Fruit fly (Drosophila melanogaster) whole organism, wandering third instar larva: ENCODE data around the gene CG14115.

Source experiments
- Abd-B ChIP-seq: fragments of >200 bp; optimal IDR thresholded peaks from 2 replicates; lab custom pipeline; 2017; ENCODE audit warnings: missing biosample characterization, missing genetic modification characterization
- CG32264 ChIP-seq: fragments of 200-800 bp; sonication (Bioruptor generic); optimal IDR thresholded peaks from 2 replicates; lab custom pipeline; 2016; ENCODE audit warnings: missing biosample characterization, missing genetic modification characterization
- CG9705 ChIP-seq: fragments of 200-800 bp; sonication (Bioruptor generic); optimal IDR thresholded peaks from 2 replicates; lab custom pipeline; 2018; ENCODE audit warnings: missing biosample characterization, mild to moderate bottlenecking, missing genetic modification characterization
- CrebA ChIP-seq: fragments of 200-800 bp; sonication (Bioruptor generic); optimal IDR thresholded peaks from 2 replicates; lab custom pipeline; 2016; ENCODE audit warnings: missing biosample characterization, mild to moderate bottlenecking, missing genetic modification characterization, borderline replicate concordance
- Dfd ChIP-seq: fragments of >200 bp; optimal IDR thresholded peaks from 2 replicates; lab custom pipeline; 2017; ENCODE audit warnings: missing biosample characterization, missing genetic modification characterization
- Dif ChIP-seq: fragments of 200-275, 200-300 bp; sonication (Bioruptor generic); optimal IDR thresholded peaks from 2 replicates; lab custom pipeline; 2018; ENCODE audit warnings: missing biosample characterization, missing genetic modification characterization; ENCODE audit not compliant: partially characterized antibody
- GATAd ChIP-seq: sonication (Bioruptor generic); optimal IDR thresholded peaks from 2 replicates; lab custom pipeline; 2016; ENCODE audit warnings: missing biosample characterization, missing genetic modification characterization
- HLH106 ChIP-seq: fragments of 200-800 bp; optimal IDR thresholded peaks from 3 replicates; lab custom pipeline; 2019; ENCODE audit warnings: missing biosample characterization, mild to moderate bottlenecking, missing genetic modification characterization, moderate library complexity
- Hnf4 ChIP-seq: fragments of 200-800 bp; sonication (Bioruptor generic); optimal IDR thresholded peaks from 2 replicates; lab custom pipeline; 2016; ENCODE audit warnings: missing biosample characterization, mild to moderate bottlenecking, missing genetic modification characterization
- Hr78 ChIP-seq: fragments of >200 bp; optimal IDR thresholded peaks from 2 replicates; lab custom pipeline; 2017; ENCODE audit warnings: missing biosample characterization, missing genetic modification characterization
- Hr83 ChIP-seq: fragments of 200-300 bp; sonication (Bioruptor generic); optimal IDR thresholded peaks from 2 replicates; lab custom pipeline; 2016; ENCODE audit warnings: missing biosample characterization, mild to moderate bottlenecking, missing genetic modification characterization, moderate library complexity; ENCODE audit not compliant: poor library complexity, severe bottlenecking
- Jra ChIP-seq: sonication (Bioruptor generic); optimal IDR thresholded peaks from 2 replicates; lab custom pipeline; 2016; ENCODE audit warnings: missing biosample characterization, missing genetic modification characterization
- Mio ChIP-seq: sonication (Bioruptor generic); optimal IDR thresholded peaks from 2 replicates; lab custom pipeline; 2016; ENCODE audit warnings: missing biosample characterization, missing genetic modification characterization
- Myc ChIP-seq: fragments of >200 bp; optimal IDR thresholded peaks from 2 replicates; lab custom pipeline; 2017
- N ChIP-seq: fragments of >200 bp; optimal IDR thresholded peaks from 2 replicates; lab custom pipeline; 2018; ENCODE audit warnings: missing biosample characterization, missing external identifiers, missing genetic modification characterization
- OdsH ChIP-seq: fragments of 200-800 bp; sonication (Bioruptor generic); optimal IDR thresholded peaks from 2 replicates; lab custom pipeline; 2016; ENCODE audit warnings: missing biosample characterization, mild to moderate bottlenecking, missing genetic modification characterization
- Rel ChIP-seq, 2 experiments: fragments of 200-800 bp; sonication (Bioruptor generic) in 1 of 2; optimal IDR thresholded peaks; 2 replicates in 1 of 2; 3 replicates in 1 of 2; lab custom pipeline; 2016 to 2019; ENCODE audit warnings: mild to moderate bottlenecking in 2 of 2, missing biosample characterization in 2 of 2, missing genetic modification characterization in 2 of 2, moderate library complexity in 1 of 2
- Sp1 ChIP-seq: fragments of 200-800 bp; sonication (Bioruptor generic); optimal IDR thresholded peaks from 3 replicates; lab custom pipeline; 2019; ENCODE audit warnings: missing biosample characterization, mild to moderate bottlenecking, missing genetic modification characterization, moderate library complexity
- Vsx2 ChIP-seq: fragments of 200-300, 225-300 bp; sonication (Bioruptor generic); optimal IDR thresholded peaks from 2 replicates; lab custom pipeline; 2018; ENCODE audit warnings: missing biosample characterization, missing genetic modification characterization; ENCODE audit not compliant: partially characterized antibody
- br ChIP-seq: fragments of 200-800 bp; sonication (Bioruptor generic); optimal IDR thresholded peaks from 2 replicates; lab custom pipeline; 2016; ENCODE audit warnings: missing biosample characterization, missing genetic modification characterization
- brk ChIP-seq: fragments of 200-800 bp; sonication (Bioruptor generic); optimal IDR thresholded peaks from 2 replicates; lab custom pipeline; 2016; ENCODE audit warnings: missing biosample characterization, mild to moderate bottlenecking, missing genetic modification characterization
- dl ChIP-seq, 2 experiments: fragments of 175-275, 200-275 bp in 1 of 2; fragments of 200-275 bp in 1 of 2; sonication (Bioruptor generic); optimal IDR thresholded peaks; lab custom pipeline; 2018; ENCODE audit warnings: mild to moderate bottlenecking in 2 of 2, missing biosample characterization in 2 of 2, missing genetic modification characterization in 2 of 2, moderate library complexity in 2 of 2; ENCODE audit not compliant: partially characterized antibody in 2 of 2, insufficient read depth in 1 of 2
- dmrt93B ChIP-seq: fragments of 200-800 bp; sonication (Bioruptor generic); optimal IDR thresholded peaks from 2 replicates; lab custom pipeline; 2018; ENCODE audit warnings: missing biosample characterization, mild to moderate bottlenecking, missing genetic modification characterization
- dsf ChIP-seq: sonication (Bioruptor generic); optimal IDR thresholded peaks from 2 replicates; lab custom pipeline; 2016; ENCODE audit warnings: missing biosample characterization, missing genetic modification characterization, borderline replicate concordance
- ey ChIP-seq: fragments of 200-800 bp; sonication (Bioruptor generic); optimal IDR thresholded peaks from 2 replicates; lab custom pipeline; 2016; ENCODE audit warnings: missing biosample characterization, missing genetic modification characterization
- foxo ChIP-seq, 2 experiments: fragments of 200-800 bp; sonication (Bioruptor generic); optimal IDR thresholded peaks; 2 replicates in 1 of 2; 3 replicates in 1 of 2; lab custom pipeline; 2016 to 2017; ENCODE audit warnings: missing biosample characterization in 2 of 2, missing genetic modification characterization in 2 of 2
- fru ChIP-seq: fragments of 200-800 bp; sonication (Bioruptor generic); optimal IDR thresholded peaks from 3 replicates; lab custom pipeline; 2016; ENCODE audit warnings: missing biosample characterization, mild to moderate bottlenecking, missing genetic modification characterization
- h ChIP-seq: fragments of 200-800 bp; sonication (Bioruptor generic); optimal IDR thresholded peaks from 3 replicates; lab custom pipeline; 2016; ENCODE audit warnings: missing biosample characterization, mild to moderate bottlenecking, missing genetic modification characterization
- jim ChIP-seq: fragments of 175-275, 200-325 bp; sonication (Bioruptor generic); optimal IDR thresholded peaks from 2 replicates; lab custom pipeline; 2016; ENCODE audit warnings: missing biosample characterization, mild to moderate bottlenecking, missing genetic modification characterization
- lola ChIP-seq: fragments of >200 bp; optimal IDR thresholded peaks from 2 replicates; lab custom pipeline; 2017; ENCODE audit warnings: missing biosample characterization, missing genetic modification characterization
- pan ChIP-seq: fragments of >200 bp; optimal IDR thresholded peaks from 2 replicates; lab custom pipeline; 2017
- psq ChIP-seq: fragments of 200-800 bp; sonication (Bioruptor generic); optimal IDR thresholded peaks from 3 replicates; lab custom pipeline; 2017; ENCODE audit warnings: missing biosample characterization, mild to moderate bottlenecking, missing genetic modification characterization, moderate library complexity
- rgr ChIP-seq: fragments of 200-800 bp; sonication (Bioruptor generic); optimal IDR thresholded peaks from 3 replicates; lab custom pipeline; 2016; ENCODE audit warnings: missing biosample characterization, mild to moderate bottlenecking, missing genetic modification characterization
- sage ChIP-seq: fragments of 200-800 bp; sonication (Bioruptor generic); optimal IDR thresholded peaks from 2 replicates; lab custom pipeline; 2016; ENCODE audit warnings: missing biosample characterization, mild to moderate bottlenecking, missing genetic modification characterization
- sv ChIP-seq: fragments of 200-800 bp; sonication (Bioruptor generic); optimal IDR thresholded peaks from 3 replicates; lab custom pipeline; 2016; ENCODE audit warnings: missing biosample characterization, missing genetic modification characterization
- tai ChIP-seq: sonication (Bioruptor generic); optimal IDR thresholded peaks from 2 replicates; lab custom pipeline; 2016; ENCODE audit warnings: missing biosample characterization, missing genetic modification characterization
- usp ChIP-seq: fragments of >200 bp; optimal IDR thresholded peaks from 2 replicates; lab custom pipeline; 2017; ENCODE audit warnings: missing biosample characterization, missing genetic modification characterization
- woc ChIP-seq: sonication (Bioruptor generic); optimal IDR thresholded peaks from 2 replicates; lab custom pipeline; 2016; ENCODE audit warnings: missing biosample characterization, mild to moderate bottlenecking, missing genetic modification characterization

The CG14115 gene

DNA sequence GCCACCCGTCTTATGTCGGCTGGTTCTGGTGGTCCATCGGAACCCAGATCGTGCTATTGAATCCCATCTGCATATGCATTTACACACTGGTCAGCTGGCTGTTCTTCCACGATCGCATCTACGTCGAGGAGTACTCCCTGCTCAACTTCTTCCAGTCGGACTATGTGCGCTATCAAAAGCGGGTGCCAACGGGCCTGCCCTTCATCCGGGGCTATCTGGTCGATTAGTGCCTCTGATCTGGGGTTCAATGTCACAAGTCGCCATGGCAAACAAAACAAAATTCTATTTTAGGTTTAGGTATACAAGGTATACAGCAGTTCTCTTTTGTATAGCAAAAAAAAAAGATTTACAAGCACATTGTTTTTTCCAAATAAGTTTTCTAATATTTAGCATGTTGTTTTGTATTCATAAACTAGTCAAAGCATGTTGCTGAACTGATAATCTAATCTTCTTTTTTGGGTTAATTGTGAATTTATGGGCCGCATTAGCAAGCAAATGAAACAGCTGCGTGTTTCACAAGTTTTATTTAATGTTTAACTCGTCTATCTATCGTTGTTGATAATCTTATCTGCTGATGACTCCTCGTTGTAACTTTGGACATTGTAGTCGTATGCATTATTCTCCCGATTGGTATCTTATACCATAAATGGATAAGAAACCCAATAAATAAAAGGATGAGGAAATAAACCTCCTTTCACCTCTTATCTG is 41.8 kb downstream of the CG14115 start:
- TF ChIP-seq tai (GFP tag; lab: Kevin White, UChicago) (peak; percentile 35), pan (no peak)

DNA sequence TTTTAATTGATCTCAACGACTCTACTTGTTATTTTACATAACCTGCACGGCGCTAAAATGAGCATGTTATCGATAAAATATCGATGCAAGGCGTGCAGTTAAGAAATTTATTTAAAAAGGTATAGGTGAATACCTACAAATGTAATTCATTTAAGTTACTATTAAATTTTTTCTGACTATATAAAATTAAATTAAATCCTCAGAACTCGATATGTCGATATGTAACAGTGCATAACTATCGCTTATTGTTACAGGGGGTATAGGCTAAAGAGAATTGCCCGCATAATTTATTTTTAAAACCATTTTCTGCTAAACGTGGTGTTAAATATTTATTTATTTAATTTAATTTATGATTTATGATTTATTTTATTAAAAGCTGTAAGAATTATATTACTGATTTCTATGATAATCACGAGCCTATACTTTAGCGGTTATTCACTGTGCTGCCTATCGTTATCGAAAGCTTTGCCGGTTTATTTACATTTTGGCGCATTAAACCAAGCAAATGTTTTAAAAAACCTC is 43.4 kb downstream of the CG14115 start, which contains the start of the genes mRpL20 and Icmt:
TSS of gene mRpL20 (minus strand) at position 65 of the 522 bp plus-strand sequence.
TSS of gene Icmt (plus strand) at position 464 of the 522 bp plus-strand sequence.
- peak; percentile 72 for TF ChIP-seq woc (GFP tag; lab: Kevin White, UChicago)
- peak; percentile 76 for TF ChIP-seq sage (GFP tag; lab: Kevin White, UChicago)
- peak; percentile 97 for TF ChIP-seq HLH106 (tag; lab: Kevin White, UChicago)
- TF ChIP-seq Dfd: peak; percentile 79
- peak; percentile 51 for TF ChIP-seq GATAd
- TF ChIP-seq dmrt93B (GFP tag; lab: Kevin White, UChicago): peak; percentile 77
- TF ChIP-seq OdsH (GFP tag; lab: Kevin White, UChicago): peak; percentile 93
- TF ChIP-seq Dif (GFP tag; lab: Kevin White, UChicago): no peak
- no peak for TF ChIP-seq N (GFP tag; lab: Kevin White, UChicago)
- no peak for TF ChIP-seq pan
- peak; percentile 55 for TF ChIP-seq Hr83
- TF ChIP-seq br: peak; percentile 71
- no peak for TF ChIP-seq lola
- TF ChIP-seq Mio (GFP tag; lab: Kevin White, UChicago): no peak
- TF ChIP-seq Sp1 (GFP tag; lab: Kevin White, UChicago): peak; percentile 97
- TF ChIP-seq usp (GFP tag; lab: Kevin White, UChicago): no peak
- TF ChIP-seq CG32264 (GFP tag; lab: Kevin White, UChicago): peak; percentile 51
- peak; percentile 83 for TF ChIP-seq dsf (GFP tag; lab: Kevin White, UChicago)
- TF ChIP-seq rgr: peak; percentile 94
- TF ChIP-seq h (GFP tag; lab: Kevin White, UChicago): peak; percentile 89
- TF ChIP-seq Myc: no peak
- TF ChIP-seq CrebA (GFP tag; lab: Kevin White, UChicago): no peak
- peak; percentile 84 for TF ChIP-seq Jra (GFP tag; lab: Kevin White, UChicago)
- peak in 1 of 2 experiments; percentile 97 for TF ChIP-seq foxo (GFP tag; optimal IDR thresholded peaks at IDR 0.05; lab: Kevin White, UChicago)
- TF ChIP-seq jim (GFP tag; lab: Kevin White, UChicago): no peak
- peak; percentile 89 for TF ChIP-seq fru (GFP tag; lab: Kevin White, UChicago)
- TF ChIP-seq ey: peak; percentile 69
- peak; percentile 93 for TF ChIP-seq Hnf4 (GFP tag; lab: Kevin White, UChicago)
- no peak for TF ChIP-seq Abd-B (GFP tag; lab: Kevin White, UChicago)
- no peak for TF ChIP-seq dl (GFP tag; optimal IDR thresholded peaks at IDR 0.05; lab: Kevin White, UChicago; ENCODE audit: insufficient read depth in 1 of 2, partially characterized antibody in 2 of 2)
- peak; percentile 93 for TF ChIP-seq psq
- TF ChIP-seq CG9705 (GFP tag; lab: Kevin White, UChicago): peak; percentile 75
- TF ChIP-seq brk (GFP tag; lab: Kevin White, UChicago): peak; percentile 83
- no peak for TF ChIP-seq Hr78 (GFP tag; lab: Kevin White, UChicago)
- peak; percentile 76 for TF ChIP-seq sv (GFP tag; lab: Kevin White, UChicago)
- TF ChIP-seq tai (GFP tag; lab: Kevin White, UChicago): peak; percentile 89
- TF ChIP-seq Rel (GFP tag; optimal IDR thresholded peaks at IDR 0.05; lab: Kevin White, UChicago): peak; percentile 3
- peak; percentile 85 for TF ChIP-seq Rel (tag; optimal IDR thresholded peaks at IDR 0.05; lab: Kevin White, UChicago)
- no peak for TF ChIP-seq Vsx2 (GFP tag; lab: Kevin White, UChicago)
